Fruit fly (Drosophila melanogaster): Measurements from ENCODE around the gene CG10738.
A peak's percentile ranks its signal among the peaks of the same experiment; 100 is the strongest.

Gene CG10738

dm6 chr3L:13430171-13430570 is 20.4 kb upstream of the CG10738 start:
- TF ChIP-seq CG7045 (GFP tag; optimal IDR thresholded peaks at IDR 0.05) (no peak), pad (GFP tag; optimal IDR thresholded peaks at IDR 0.05) (no peak), CG12768 (GFP tag; optimal IDR thresholded peaks at IDR 0.05) (no peak), toe (GFP tag; optimal IDR thresholded peaks at IDR 0.05) (no peak)

- TF ChIP-seq kay (GFP tag; ENCODE audit: borderline replicate concordance) = no peak
- no peak for TF ChIP-seq cnc (optimal IDR thresholded peaks at IDR 0.05)
- TF ChIP-seq Clk (GFP tag; optimal IDR thresholded peaks at IDR 0.05) = no peak
- no peak for TF ChIP-seq ovo (GFP tag; optimal IDR thresholded peaks at IDR 0.05)
- no peak for TF ChIP-seq CG5204 (GFP tag; optimal IDR thresholded peaks at IDR 0.05)
These were observed 17.8 kb upstream of the CG10738 start for dm6 chr3L:13432791-13433190.

dm6 chr3L:13433522-13433921 is 17.0 kb upstream of the CG10738 start:
- TF ChIP-seq kay (GFP tag; ENCODE audit: borderline replicate concordance) (no peak), CG5204 (GFP tag; optimal IDR thresholded peaks at IDR 0.05) (no peak), CG11617 (GFP tag; optimal IDR thresholded peaks at IDR 0.05) (no peak), CG14711 (tag; optimal IDR thresholded peaks at IDR 0.05) (no peak), CG7045 (GFP tag; optimal IDR thresholded peaks at IDR 0.05) (no peak), Clk (GFP tag; optimal IDR thresholded peaks at IDR 0.05) (no peak)

dm6 chr3L:13435170-13435727 is 15.3 kb upstream of the CG10738 start, which contains the start of gene CG10713:
CG10713 (minus strand) TSS chr3L:13435229.
- TF ChIP-seq Hr96 (GFP tag; optimal IDR thresholded peaks at IDR 0.05) (no peak), CG7045 (GFP tag; optimal IDR thresholded peaks at IDR 0.05) (peak; percentile 11)

- TF ChIP-seq tj (GFP tag; optimal IDR thresholded peaks at IDR 0.05) = no peak
These were observed 13.5 kb upstream of the CG10738 start, which contains the start of gene CG10154 for dm6 chr3L:13437036-13437435. CG10154 (minus strand) TSS chr3L:13437136.

dm6 chr3L:13437654-13438053 is 12.9 kb upstream of the CG10738 start, which contains the start of gene CG10725:
CG10725 (plus strand) TSS chr3L:13437954.
- no peak for TF ChIP-seq Crg-1 (GFP tag; optimal IDR thresholded peaks at IDR 0.05)
- no peak for TF ChIP-seq CG1620 (GFP tag; optimal IDR thresholded peaks at IDR 0.05)
- TF ChIP-seq ovo (GFP tag; optimal IDR thresholded peaks at IDR 0.05) = no peak
- TF ChIP-seq CG14711 (tag; optimal IDR thresholded peaks at IDR 0.05) = no peak

- TF ChIP-seq Clk (GFP tag; optimal IDR thresholded peaks at IDR 0.05) (no peak), tj (GFP tag; optimal IDR thresholded peaks at IDR 0.05) (no peak), Mnt (GFP tag; optimal IDR thresholded peaks at IDR 0.05) (no peak), CG33017 (tag; optimal IDR thresholded peaks at IDR 0.05) (no peak), Hr96 (GFP tag; optimal IDR thresholded peaks at IDR 0.05) (no peak), CG5204 (GFP tag; optimal IDR thresholded peaks at IDR 0.05) (no peak), kay (GFP tag; ENCODE audit: borderline replicate concordance) (no peak), CG7101 (tag; optimal IDR thresholded peaks at IDR 0.05) (no peak), pad (GFP tag; optimal IDR thresholded peaks at IDR 0.05) (no peak), cnc (optimal IDR thresholded peaks at IDR 0.05) (no peak), CG11617 (GFP tag; optimal IDR thresholded peaks at IDR 0.05) (no peak), bab1 (GFP tag; optimal IDR thresholded peaks at IDR 0.05) (no peak), Crg-1 (GFP tag; optimal IDR thresholded peaks at IDR 0.05) (no peak), CG1620 (GFP tag; optimal IDR thresholded peaks at IDR 0.05) (no peak), ovo (GFP tag; optimal IDR thresholded peaks at IDR 0.05) (no peak), CG12768 (GFP tag; optimal IDR thresholded peaks at IDR 0.05) (no peak), cic (GFP tag; optimal IDR thresholded peaks at IDR 0.05) (no peak)
These were observed 10.1 kb upstream of the CG10738 start, which contains the start of the genes CG10140 and CG14109 for dm6 chr3L:13440370-13440960. CG10140 (minus strand) TSS chr3L:13440470. CG14109 (plus strand) TSS chr3L:13440910.

- TF ChIP-seq Hr96 (GFP tag; optimal IDR thresholded peaks at IDR 0.05) (no peak), CG7045 (GFP tag; optimal IDR thresholded peaks at IDR 0.05) (no peak), CG7101 (tag; optimal IDR thresholded peaks at IDR 0.05) (no peak), pad (GFP tag; optimal IDR thresholded peaks at IDR 0.05) (no peak), ovo (GFP tag; optimal IDR thresholded peaks at IDR 0.05) (no peak), Crg-1 (GFP tag; optimal IDR thresholded peaks at IDR 0.05) (no peak), toe (GFP tag; optimal IDR thresholded peaks at IDR 0.05) (no peak), Mnt (GFP tag; optimal IDR thresholded peaks at IDR 0.05) (no peak), CG5204 (GFP tag; optimal IDR thresholded peaks at IDR 0.05) (no peak), kay (GFP tag; ENCODE audit: borderline replicate concordance) (peak; percentile 71), cnc (optimal IDR thresholded peaks at IDR 0.05) (no peak), Clk (GFP tag; optimal IDR thresholded peaks at IDR 0.05) (no peak), CG1620 (GFP tag; optimal IDR thresholded peaks at IDR 0.05) (peak; percentile 26), bab1 (GFP tag; optimal IDR thresholded peaks at IDR 0.05) (peak; percentile 36), cic (GFP tag; optimal IDR thresholded peaks at IDR 0.05) (no peak), CG33017 (tag; optimal IDR thresholded peaks at IDR 0.05) (no peak), tj (GFP tag; optimal IDR thresholded peaks at IDR 0.05) (no peak), CG14711 (tag; optimal IDR thresholded peaks at IDR 0.05) (no peak), CG11617 (GFP tag; optimal IDR thresholded peaks at IDR 0.05) (peak; percentile 25), CG12768 (GFP tag; optimal IDR thresholded peaks at IDR 0.05) (no peak)
These were observed 8.2 kb upstream of the CG10738 start, which contains the start of gene cmb for dm6 chr3L:13442400-13442799. cmb (plus strand) TSS chr3L:13442594.

Data from whole organism, adult.